Fruit fly (Drosophila melanogaster) Kc167 (cell line): ENCODE data around the gene CG9961.

Source experiments
- Myc ChIP-seq: fragments of >200 bp; optimal IDR thresholded peaks from 2 replicates; lab custom pipeline; 2017; ENCODE audit warnings: missing external identifiers
- Sin3A ChIP-seq: fragments of >200 bp; optimal IDR thresholded peaks from 2 replicates; lab custom pipeline; 2018; ENCODE audit warnings: missing external identifiers
- h ChIP-seq: fragments of >200 bp; optimal IDR thresholded peaks from 3 replicates; lab custom pipeline; 2018; ENCODE audit warnings: missing external identifiers
- ttk ChIP-seq: sonication (Bioruptor generic); optimal IDR thresholded peaks from 2 replicates; lab custom pipeline; 2017; ENCODE audit warnings: missing external identifiers

DNA sequence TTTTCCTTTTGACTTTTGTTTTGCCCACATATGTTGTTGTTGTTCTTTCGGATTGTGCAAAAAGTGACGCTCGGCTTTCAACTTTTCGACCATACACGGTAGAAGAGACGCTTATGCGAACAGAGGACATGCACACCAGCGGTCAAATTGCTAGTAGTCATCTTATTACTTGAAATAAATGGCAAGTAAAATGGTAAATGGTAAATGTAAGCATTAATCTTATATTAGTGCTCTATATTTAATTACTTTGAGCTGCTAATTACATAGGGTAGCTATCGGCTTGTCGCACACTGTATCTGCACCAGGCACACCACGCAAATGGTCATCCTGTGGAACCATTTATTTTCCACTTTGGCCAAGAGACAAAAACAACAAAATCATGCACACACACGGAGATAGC lies 23.4 kb downstream of the CG9961 start:
- no peak for TF ChIP-seq h (lab: Kevin White, UChicago)
- TF ChIP-seq ttk (lab: Kevin White, UChicago): no peak
- TF ChIP-seq Myc: no peak
- TF ChIP-seq Sin3A (lab: Kevin White, UChicago): no peak
